Worm (Caenorhabditis elegans) whole organism, young adult: ENCODE data around the gene flr-4.

Experiments used
- F23B12.7 ChIP-seq: sonication (generic microtip); optimal IDR thresholded peaks from 2 replicates; lab custom pipeline; 2017; ENCODE audit warnings: missing genetic modification characterization, mild to moderate bottlenecking, missing compliant biosample characterization, antibody characterized with exemption, moderate library complexity; ENCODE audit not compliant: insufficient read depth
- aptf-3 ChIP-seq: fragments of 200-800 bp; sonication (Bioruptor generic); IDR thresholded peaks from 2 replicates; pipeline ENCODE4 v1.3.6; 2022; ENCODE audit warnings: missing genetic modification characterization, missing compliant biosample characterization
- bed-1 ChIP-seq: fragments of 200-800 bp; sonication (Bioruptor generic); IDR thresholded peaks from 2 replicates; pipeline ENCODE4 v1.3.6; 2022; ENCODE audit warnings: missing genetic modification reagents, missing genetic modification characterization, missing compliant biosample characterization
- fkh-3 ChIP-seq: sonication (generic microtip); optimal IDR thresholded peaks from 2 replicates; lab custom pipeline; 2016; ENCODE audit warnings: mild to moderate bottlenecking, missing genetic modification characterization, missing compliant biosample characterization
- hlh-12 ChIP-seq: sonication (generic microtip); optimal IDR thresholded peaks from 2 replicates; lab custom pipeline; 2016; ENCODE audit warnings: missing genetic modification characterization, missing compliant biosample characterization
- pha-4 ChIP-seq: fragments of 150-350 bp; sonication (generic microtip); optimal IDR thresholded peaks from 2 replicates; lab custom pipeline; 2014; ENCODE audit warnings: missing biosample characterization, missing genetic modification reagents, missing genetic modification characterization
- repo-1 ChIP-seq: sonication (generic microtip); optimal IDR thresholded peaks from 2 replicates; lab custom pipeline; 2017; ENCODE audit warnings: mild to moderate bottlenecking, missing genetic modification characterization, missing compliant biosample characterization
- snpc-4 ChIP-seq, 5 experiments: fragments of 150-350 bp in 1 of 5; sonication (generic microtip) in 4 of 5; optimal IDR thresholded peaks; 2 replicates each; lab custom pipeline; 2014 to 2018; ENCODE audit warnings: missing genetic modification characterization in 5 of 5, missing biosample characterization in 3 of 5, antibody characterized with exemption in 2 of 5, mild to moderate bottlenecking in 2 of 5, missing compliant biosample characterization in 2 of 5, missing genotype in 2 of 5, moderate library complexity in 2 of 5, missing genetic modification reagents in 1 of 5

DNA sequence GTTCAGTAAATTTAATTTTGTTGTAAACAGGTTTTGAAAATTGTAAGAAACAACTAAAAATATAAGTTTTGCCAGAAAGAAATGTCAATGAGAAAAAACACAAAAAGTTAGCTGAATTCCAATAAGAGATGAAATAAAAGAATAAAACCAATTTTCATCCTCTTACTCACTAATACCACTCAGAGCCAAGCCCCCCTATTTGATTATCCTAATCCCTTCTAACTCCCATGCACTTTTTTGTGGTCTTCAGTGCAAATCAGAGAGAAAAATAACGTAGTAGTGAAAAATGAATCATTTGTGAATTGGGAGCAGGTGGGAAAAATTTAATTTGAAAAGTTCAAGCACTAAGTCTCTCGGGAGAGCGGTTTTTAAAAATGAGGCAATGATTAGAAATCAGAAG lies 47.9 kb upstream of the flr-4 start:
- no peak for TF ChIP-seq snpc-4 (GFP tag; optimal IDR thresholded peaks at IDR 0.05; lab: Kevin White, UChicago)
- TF ChIP-seq snpc-4 (tag; optimal IDR thresholded peaks at IDR 0.05; lab: Kevin White, UChicago), result no peak
- no peak for TF ChIP-seq F23B12.7
- no peak for TF ChIP-seq repo-1 (tag; lab: Kevin White, UChicago)
- TF ChIP-seq bed-1 (GFP tag; lab: Robert Waterston, UW), result no peak
- TF ChIP-seq pha-4 (tag; lab: Kevin White, UChicago), result no peak
- TF ChIP-seq fkh-3 (tag; lab: Kevin White, UChicago), result no peak
- TF ChIP-seq aptf-3 (GFP tag; lab: Robert Waterston, UW), result no peak
- no peak for TF ChIP-seq hlh-12 (tag; lab: Kevin White, UChicago)
